Worm (Caenorhabditis elegans) whole organism, L2 larva: ENCODE results near the gene eri-3.

Source experiments
- C34F6.9 ChIP-seq: fragments of 150-350 bp; optimal IDR thresholded peaks from 2 replicates; lab custom pipeline; 2014; ENCODE audit warnings: missing biosample characterization, missing genetic modification characterization
- F13H6.1 ChIP-seq: sonication (generic microtip); optimal IDR thresholded peaks from 2 replicates; lab custom pipeline; 2016; ENCODE audit warnings: missing genetic modification characterization, missing compliant biosample characterization
- Y55F3AM.14 ChIP-seq: fragments of 200-800 bp; sonication (Bioruptor generic); optimal IDR thresholded peaks from 2 replicates; lab custom pipeline; 2018; ENCODE audit warnings: mild to moderate bottlenecking, missing genetic modification characterization, missing compliant biosample characterization
- alr-1 ChIP-seq: fragments of 150-350 bp; optimal IDR thresholded peaks from 2 replicates; lab custom pipeline; 2014; ENCODE audit warnings: missing biosample characterization, missing genetic modification characterization
- aly-2 ChIP-seq: fragments of 150-350 bp; optimal IDR thresholded peaks from 2 replicates; lab custom pipeline; 2014; ENCODE audit warnings: missing biosample characterization, missing genetic modification characterization
- ama-1 ChIP-seq: fragments of 150-350 bp; optimal IDR thresholded peaks from 2 replicates; lab custom pipeline; 2018; ENCODE audit warnings: inconsistent platforms
- blmp-1 ChIP-seq: sonication (generic microtip); optimal IDR thresholded peaks from 2 replicates; lab custom pipeline; 2017; ENCODE audit warnings: missing genetic modification characterization, mild to moderate bottlenecking, missing compliant biosample characterization, antibody characterized with exemption, moderate library complexity; ENCODE audit not compliant: insufficient read depth
- ceh-16 ChIP-seq: fragments of 150-350 bp; optimal IDR thresholded peaks from 2 replicates; lab custom pipeline; 2014; ENCODE audit warnings: missing biosample characterization, missing genetic modification characterization
- crh-2 ChIP-seq: sonication (generic microtip); optimal IDR thresholded peaks from 2 replicates; lab custom pipeline; 2017; ENCODE audit warnings: missing biosample characterization, missing genetic modification characterization
- egl-27 ChIP-seq: sonication (generic microtip); optimal IDR thresholded peaks from 3 replicates; lab custom pipeline; 2017; ENCODE audit warnings: missing biosample characterization, missing genetic modification reagents, missing genetic modification characterization
- elt-1 ChIP-seq: fragments of 150-350 bp; optimal IDR thresholded peaks from 2 replicates; lab custom pipeline; 2014; ENCODE audit warnings: missing biosample characterization, missing genetic modification characterization
- elt-3 ChIP-seq: sonication (generic microtip); optimal IDR thresholded peaks from 2 replicates; lab custom pipeline; 2017; ENCODE audit warnings: missing biosample characterization, missing genetic modification characterization
- lin-11 ChIP-seq: fragments of 150-350 bp; sonication (generic microtip); optimal IDR thresholded peaks from 2 replicates; lab custom pipeline; 2014; ENCODE audit warnings: missing biosample characterization, missing genetic modification characterization, inconsistent platforms, mixed read lengths
- lin-13 ChIP-seq: fragments of 150-350 bp; optimal IDR thresholded peaks from 2 replicates; lab custom pipeline; 2014; ENCODE audit warnings: missing biosample characterization, missing genetic modification reagents, missing genetic modification characterization
- lin-39 ChIP-seq: fragments of 150-350 bp; optimal IDR thresholded peaks from 2 replicates; lab custom pipeline; 2014; ENCODE audit warnings: missing biosample characterization, missing genetic modification reagents, missing genetic modification characterization
- lsy-2 ChIP-seq, 2 experiments: fragments of 150-350 bp in 1 of 2; sonication (generic microtip) in 1 of 2; optimal IDR thresholded peaks; 2 replicates each; lab custom pipeline; 2014 to 2017; ENCODE audit warnings: missing biosample characterization in 2 of 2, missing genetic modification characterization in 2 of 2
- mbf-1 ChIP-seq: sonication (generic microtip); optimal IDR thresholded peaks from 2 replicates; lab custom pipeline; 2017; ENCODE audit warnings: missing biosample characterization, missing genetic modification characterization
- nhr-11 ChIP-seq: fragments of 150-350 bp; optimal IDR thresholded peaks from 2 replicates; lab custom pipeline; 2014; ENCODE audit warnings: missing biosample characterization, missing genetic modification characterization
- nhr-12 ChIP-seq: fragments of 150-350 bp; optimal IDR thresholded peaks from 2 replicates; lab custom pipeline; 2014; ENCODE audit warnings: missing biosample characterization, missing genetic modification characterization
- nhr-129 ChIP-seq: fragments of 150-350 bp; optimal IDR thresholded peaks from 2 replicates; lab custom pipeline; 2014; ENCODE audit warnings: missing biosample characterization, missing genetic modification characterization
- nhr-21 ChIP-seq: fragments of 150-350 bp; optimal IDR thresholded peaks from 2 replicates; lab custom pipeline; 2014; ENCODE audit warnings: missing biosample characterization, missing genetic modification characterization
- nhr-23 ChIP-seq: fragments of 150-350 bp; optimal IDR thresholded peaks from 2 replicates; lab custom pipeline; 2014; ENCODE audit warnings: missing biosample characterization, missing genetic modification reagents, missing genetic modification characterization
- nhr-237 ChIP-seq: fragments of 150-350 bp; optimal IDR thresholded peaks from 2 replicates; lab custom pipeline; 2014; ENCODE audit warnings: missing biosample characterization, missing genetic modification characterization
- peb-1 ChIP-seq: fragments of 150-350 bp; optimal IDR thresholded peaks from 2 replicates; lab custom pipeline; 2014; ENCODE audit warnings: missing biosample characterization, missing genetic modification characterization
- sem-4 ChIP-seq: fragments of 150-350 bp; optimal IDR thresholded peaks from 2 replicates; lab custom pipeline; 2014; ENCODE audit warnings: missing biosample characterization, missing genetic modification reagents, missing genetic modification characterization
- skn-1 ChIP-seq: sonication (generic microtip); optimal IDR thresholded peaks from 2 replicates; lab custom pipeline; 2017; ENCODE audit warnings: missing biosample characterization, missing genetic modification characterization
- sma-3 ChIP-seq: sonication (generic microtip); optimal IDR thresholded peaks from 2 replicates; lab custom pipeline; 2016; ENCODE audit warnings: missing genetic modification reagents, missing genetic modification characterization, missing compliant biosample characterization
- sma-9 ChIP-seq, 2 experiments: fragments of 150-350 bp in 1 of 2; sonication (generic microtip) in 1 of 2; optimal IDR thresholded peaks; 2 replicates each; lab custom pipeline; 2014 to 2016; ENCODE audit warnings: missing genetic modification characterization in 2 of 2, mild to moderate bottlenecking in 1 of 2, missing biosample characterization in 1 of 2, missing compliant biosample characterization in 1 of 2, missing genetic modification reagents in 1 of 2, moderate library complexity in 1 of 2
- snpc-4 ChIP-seq: fragments of 150-350 bp; optimal IDR thresholded peaks from 2 replicates; lab custom pipeline; 2014; ENCODE audit warnings: missing biosample characterization, missing genetic modification characterization
- unc-39 ChIP-seq: fragments of 150-350 bp; optimal IDR thresholded peaks from 2 replicates; lab custom pipeline; 2014; ENCODE audit warnings: missing biosample characterization, missing genetic modification characterization
- unc-55 ChIP-seq: fragments of 150-350 bp; sonication (generic microtip); optimal IDR thresholded peaks from 3 replicates; lab custom pipeline; 2014; ENCODE audit warnings: missing biosample characterization, missing genetic modification reagents, missing genetic modification characterization
- unc-62 ChIP-seq: fragments of 150-350 bp; optimal IDR thresholded peaks from 2 replicates; lab custom pipeline; 2014; ENCODE audit warnings: missing biosample characterization, missing genetic modification reagents, missing genetic modification characterization
- ztf-1 ChIP-seq: fragments of 200-800 bp; sonication (Bioruptor generic); conservative IDR thresholded peaks from 2 replicates; pipeline ENCODE4 v1.3.6; 2022; ENCODE audit warnings: missing genetic modification characterization, missing compliant biosample characterization
- ztf-11 ChIP-seq: sonication (generic microtip); optimal IDR thresholded peaks from 2 replicates; lab custom pipeline; 2017; ENCODE audit warnings: missing biosample characterization, missing genetic modification characterization
- ztf-4 ChIP-seq: fragments of 150-350 bp; optimal IDR thresholded peaks from 2 replicates; lab custom pipeline; 2014; ENCODE audit warnings: missing biosample characterization, missing genetic modification characterization

Gene eri-3

DNA sequence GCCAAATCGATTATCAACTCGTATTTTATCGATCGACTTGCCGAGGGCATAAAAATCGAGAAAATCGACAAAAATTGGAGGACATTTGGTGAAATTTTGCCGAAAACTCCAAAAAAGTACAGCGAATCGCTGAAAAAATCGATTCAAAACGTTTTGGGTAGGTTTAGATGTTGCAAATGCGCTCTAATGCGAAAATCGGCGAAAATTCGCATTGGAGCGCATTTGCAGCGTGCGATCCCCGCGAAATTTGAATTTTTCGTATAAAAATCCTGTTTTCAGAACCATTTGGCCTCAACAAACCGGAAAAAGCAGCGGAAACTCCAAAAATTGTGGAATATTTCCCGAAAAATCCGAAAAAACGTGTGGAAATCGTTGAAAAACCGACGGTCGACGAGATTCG is 3.1 kb downstream of the eri-3 start:
- TF ChIP-seq nhr-129 (tag; lab: Kevin White, UChicago) (no peak), nhr-11 (tag; lab: Kevin White, UChicago) (no peak), unc-39 (no peak), ceh-16 (tag; lab: Kevin White, UChicago) (no peak), sem-4 (no peak), sma-9 (GFP tag; optimal IDR thresholded peaks at IDR 0.05; lab: Kevin White, UChicago) (no peak), sma-9 (tag; optimal IDR thresholded peaks at IDR 0.05; lab: Kevin White, UChicago) (no peak), sma-3 (GFP tag; lab: Kevin White, UChicago) (no peak), alr-1 (tag; lab: Kevin White, UChicago) (no peak), F13H6.1 (tag; lab: Kevin White, UChicago) (no peak), snpc-4 (tag; lab: Kevin White, UChicago) (no peak), elt-1 (tag; lab: Kevin White, UChicago) (no peak), nhr-23 (tag; lab: Kevin White, UChicago) (no peak), unc-62 (GFP tag; lab: Kevin White, UChicago) (no peak), ztf-1 (GFP tag; lab: Robert Waterston, UW) (no peak), nhr-12 (tag; lab: Kevin White, UChicago) (no peak)

DNA sequence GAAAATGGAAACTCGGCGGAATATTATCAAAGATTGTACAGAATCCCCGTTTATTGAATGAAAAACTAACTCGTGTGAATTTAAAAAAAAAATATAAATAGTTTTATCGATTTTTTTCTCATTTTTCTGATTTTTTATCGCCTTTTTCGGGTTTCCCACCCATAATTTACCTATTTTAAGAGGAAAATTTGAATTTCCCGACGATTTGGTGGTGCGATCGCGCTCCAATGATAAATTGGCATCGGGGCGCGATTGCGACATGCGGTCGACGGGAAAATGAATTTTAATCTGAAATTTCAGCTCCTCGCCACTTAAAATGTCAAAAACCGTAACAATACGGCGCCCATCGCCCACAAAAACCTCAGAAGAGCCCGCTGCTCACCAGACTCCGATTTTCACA is 4.3 kb downstream of the eri-3 start, which contains the start of gene taf-6.1:
TSS of gene taf-6.1 (plus strand) at position 301 of the 400 bp plus-strand sequence.
- TF ChIP-seq lin-39 (tag; lab: Kevin White, UChicago) (no peak), nhr-21 (tag; lab: Kevin White, UChicago) (no peak), ztf-4 (no peak), lsy-2 (tag; optimal IDR thresholded peaks at IDR 0.05; lab: Kevin White, UChicago) (no peak), ztf-1 (GFP tag; lab: Robert Waterston, UW) (no peak), skn-1 (tag; lab: Kevin White, UChicago) (no peak), mbf-1 (tag; lab: Kevin White, UChicago) (no peak), unc-39 (no peak), C34F6.9 (tag; lab: Kevin White, UChicago) (no peak), peb-1 (tag; lab: Kevin White, UChicago) (no peak), nhr-23 (tag; lab: Kevin White, UChicago) (no peak), crh-2 (no peak), ztf-11 (no peak)

DNA sequence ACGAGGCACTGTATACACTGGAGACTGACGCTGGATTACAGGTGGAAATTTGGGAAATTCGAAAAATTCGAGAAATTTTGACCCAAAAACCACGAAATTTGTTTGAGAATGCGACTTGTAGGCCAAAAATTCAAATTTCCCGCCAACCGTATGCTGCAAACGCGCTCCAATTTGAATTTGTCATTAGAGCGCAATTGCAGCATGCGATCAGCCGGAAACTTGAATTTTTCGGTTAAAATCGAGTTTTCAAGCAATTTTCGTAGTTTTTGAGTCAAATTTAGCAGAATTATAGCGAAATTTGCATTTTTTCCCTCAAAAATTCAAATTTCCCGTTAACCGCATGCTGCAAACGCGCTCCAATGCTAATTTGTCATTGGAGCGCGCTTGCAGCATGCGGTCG is 6.9 kb downstream of the eri-3 start:
- TF ChIP-seq egl-27 (tag; lab: Kevin White, UChicago) (no peak), unc-55 (GFP tag; lab: Kevin White, UChicago) (no peak), alr-1 (tag; lab: Kevin White, UChicago) (no peak), nhr-237 (no peak)
- TF ChIP-seq, all 48 proteins: peak for 0

DNA sequence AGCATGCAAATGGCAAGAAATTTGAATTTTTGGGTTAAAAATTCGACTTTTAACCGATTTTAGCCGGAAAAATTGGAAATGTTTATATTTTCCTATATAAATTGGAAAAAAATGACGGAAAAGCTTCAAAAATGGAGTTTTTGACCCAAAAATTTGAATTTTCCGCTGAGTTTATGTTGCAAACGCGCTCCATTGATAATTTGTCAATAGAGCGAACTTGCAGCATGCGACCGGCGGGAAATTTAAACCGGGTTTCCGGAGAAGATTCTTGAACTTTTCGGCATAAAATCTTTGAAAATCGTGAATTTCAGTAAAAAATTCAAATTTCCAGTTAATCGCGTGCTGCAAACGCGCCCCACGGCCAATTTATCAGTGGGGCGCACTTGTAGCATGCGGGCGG is 8.0 kb downstream of the eri-3 start:
- no peak for TF ChIP-seq C34F6.9 (tag; lab: Kevin White, UChicago)
- no peak for TF ChIP-seq nhr-23 (tag; lab: Kevin White, UChicago)
- TF ChIP-seq aly-2 (tag; lab: Kevin White, UChicago) = no peak
- TF ChIP-seq elt-1 (tag; lab: Kevin White, UChicago) = no peak
- no peak for TF ChIP-seq unc-62 (GFP tag; lab: Kevin White, UChicago)

DNA sequence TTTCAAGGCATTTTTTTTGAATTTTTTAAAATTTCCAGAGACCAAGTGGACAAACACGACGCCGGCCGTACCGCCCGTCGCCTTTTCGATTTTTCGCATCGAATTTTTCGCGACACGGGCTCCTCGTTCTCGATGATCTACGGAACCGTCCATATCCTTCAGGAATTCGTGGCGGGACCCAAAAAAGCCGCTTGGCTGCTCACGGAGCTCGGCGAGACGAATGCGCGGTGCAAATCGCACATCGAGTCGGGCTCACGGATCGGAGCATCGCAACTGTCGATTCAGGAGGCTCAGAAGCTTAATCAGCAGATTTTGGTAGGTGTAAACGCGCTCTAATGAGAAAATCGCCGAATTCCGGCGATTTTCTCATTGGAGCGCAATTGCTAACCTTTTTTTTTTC is 8.5 kb downstream of the eri-3 start:
- TF ChIP-seq Y55F3AM.14 (GFP tag; lab: Kevin White, UChicago) = no peak
- TF ChIP-seq elt-3 (tag; lab: Kevin White, UChicago) = no peak
- no peak for TF ChIP-seq sma-3 (GFP tag; lab: Kevin White, UChicago)
- no peak for TF ChIP-seq ama-1 (lab: Kevin White, UChicago)
- no peak for TF ChIP-seq lin-39 (tag; lab: Kevin White, UChicago)
- no peak for TF ChIP-seq lin-11 (tag; lab: Kevin White, UChicago)

DNA sequence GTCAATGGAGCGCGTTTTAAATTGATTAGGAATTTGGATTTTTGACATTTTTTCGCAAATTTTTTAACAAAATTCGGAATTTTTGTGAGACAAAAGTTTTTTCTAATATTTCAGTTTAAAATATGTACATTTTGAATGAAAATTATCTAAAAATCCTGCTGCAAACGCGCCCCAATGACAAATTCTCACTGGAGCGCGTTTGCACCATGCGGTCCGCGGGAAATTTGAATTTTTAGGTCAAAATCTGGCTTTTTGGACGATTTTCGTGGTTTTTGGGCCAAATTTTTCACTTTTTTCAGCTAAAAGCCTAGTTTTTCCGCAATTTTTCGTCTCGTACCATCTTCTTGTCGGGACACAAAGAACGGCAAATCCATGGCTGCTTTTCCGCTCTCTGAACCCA is 9.4 kb downstream of the eri-3 start:
- TF ChIP-seq blmp-1 (tag; lab: Kevin White, UChicago) = no peak
- no peak for TF ChIP-seq unc-55 (GFP tag; lab: Kevin White, UChicago)
- no peak for TF ChIP-seq lin-13 (GFP tag; lab: Kevin White, UChicago)
- TF ChIP-seq sma-3 (GFP tag; lab: Kevin White, UChicago) = no peak
- no peak for TF ChIP-seq elt-3 (tag; lab: Kevin White, UChicago)
- no peak for TF ChIP-seq egl-27 (tag; lab: Kevin White, UChicago)
- no peak for TF ChIP-seq nhr-23 (tag; lab: Kevin White, UChicago)
- no peak for TF ChIP-seq ztf-11
- no peak for TF ChIP-seq lsy-2 (tag; optimal IDR thresholded peaks at IDR 0.05; lab: Kevin White, UChicago)
- no peak for TF ChIP-seq ama-1 (lab: Kevin White, UChicago)
